Worm (Caenorhabditis elegans) whole organism, L2 larva: ENCODE data around the gene F58E6.11.

Experiments used
- C34F6.9 ChIP-seq: fragments of 150-350 bp; optimal IDR thresholded peaks from 2 replicates; lab custom pipeline; 2014; ENCODE audit warnings: missing biosample characterization, missing genetic modification characterization
- F13H6.1 ChIP-seq: sonication (generic microtip); optimal IDR thresholded peaks from 2 replicates; lab custom pipeline; 2016; ENCODE audit warnings: missing genetic modification characterization, missing compliant biosample characterization
- R02D3.7 ChIP-seq: fragments of 150-350 bp; optimal IDR thresholded peaks from 2 replicates; lab custom pipeline; 2014; ENCODE audit warnings: missing biosample characterization, missing genetic modification characterization
- Y55F3AM.14 ChIP-seq: fragments of 200-800 bp; sonication (Bioruptor generic); optimal IDR thresholded peaks from 2 replicates; lab custom pipeline; 2018; ENCODE audit warnings: mild to moderate bottlenecking, missing genetic modification characterization, missing compliant biosample characterization
- ZK546.5 ChIP-seq: sonication (generic microtip); optimal IDR thresholded peaks from 2 replicates; lab custom pipeline; 2017; ENCODE audit warnings: missing biosample characterization, missing genetic modification characterization
- aly-2 ChIP-seq: fragments of 150-350 bp; optimal IDR thresholded peaks from 2 replicates; lab custom pipeline; 2014; ENCODE audit warnings: missing biosample characterization, missing genetic modification characterization
- ama-1 ChIP-seq: fragments of 150-350 bp; optimal IDR thresholded peaks from 2 replicates; lab custom pipeline; 2018; ENCODE audit warnings: inconsistent platforms
- blmp-1 ChIP-seq: sonication (generic microtip); optimal IDR thresholded peaks from 2 replicates; lab custom pipeline; 2017; ENCODE audit warnings: missing genetic modification characterization, mild to moderate bottlenecking, missing compliant biosample characterization, antibody characterized with exemption, moderate library complexity; ENCODE audit not compliant: insufficient read depth
- ceh-16 ChIP-seq: fragments of 150-350 bp; optimal IDR thresholded peaks from 2 replicates; lab custom pipeline; 2014; ENCODE audit warnings: missing biosample characterization, missing genetic modification characterization
- ceh-82 ChIP-seq: fragments of 150-350 bp; optimal IDR thresholded peaks from 2 replicates; lab custom pipeline; 2014; ENCODE audit warnings: missing biosample characterization, missing genetic modification characterization
- crh-2 ChIP-seq: sonication (generic microtip); optimal IDR thresholded peaks from 2 replicates; lab custom pipeline; 2017; ENCODE audit warnings: missing biosample characterization, missing genetic modification characterization
- dmd-4 ChIP-seq: sonication (generic microtip); optimal IDR thresholded peaks from 2 replicates; lab custom pipeline; 2017; ENCODE audit warnings: missing biosample characterization, missing genetic modification characterization
- egl-27 ChIP-seq: sonication (generic microtip); optimal IDR thresholded peaks from 3 replicates; lab custom pipeline; 2017; ENCODE audit warnings: missing biosample characterization, missing genetic modification reagents, missing genetic modification characterization
- elt-1 ChIP-seq: fragments of 150-350 bp; optimal IDR thresholded peaks from 2 replicates; lab custom pipeline; 2014; ENCODE audit warnings: missing biosample characterization, missing genetic modification characterization
- elt-3 ChIP-seq: sonication (generic microtip); optimal IDR thresholded peaks from 2 replicates; lab custom pipeline; 2017; ENCODE audit warnings: missing biosample characterization, missing genetic modification characterization
- fos-1 ChIP-seq: fragments of 150-350 bp; optimal IDR thresholded peaks from 2 replicates; lab custom pipeline; 2014; ENCODE audit warnings: missing biosample characterization, missing genetic modification characterization
- lin-11 ChIP-seq: fragments of 150-350 bp; sonication (generic microtip); optimal IDR thresholded peaks from 2 replicates; lab custom pipeline; 2014; ENCODE audit warnings: missing biosample characterization, missing genetic modification characterization, inconsistent platforms, mixed read lengths
- lsy-2 ChIP-seq, 2 experiments: fragments of 150-350 bp in 1 of 2; sonication (generic microtip) in 1 of 2; optimal IDR thresholded peaks; 2 replicates each; lab custom pipeline; 2014 to 2017; ENCODE audit warnings: missing biosample characterization in 2 of 2, missing genetic modification characterization in 2 of 2
- mab-5 ChIP-seq: fragments of 150-350 bp; optimal IDR thresholded peaks from 2 replicates; lab custom pipeline; 2014; ENCODE audit warnings: missing biosample characterization, missing genetic modification characterization
- mbf-1 ChIP-seq: sonication (generic microtip); optimal IDR thresholded peaks from 2 replicates; lab custom pipeline; 2017; ENCODE audit warnings: missing biosample characterization, missing genetic modification characterization
- mdl-1 ChIP-seq, 2 experiments: fragments of 150-350 bp in 1 of 2; sonication (generic microtip) in 1 of 2; optimal IDR thresholded peaks; 2 replicates each; lab custom pipeline; 2017; ENCODE audit warnings: missing biosample characterization in 2 of 2, missing genetic modification characterization in 2 of 2
- nhr-10 ChIP-seq: sonication (generic microtip); optimal IDR thresholded peaks from 2 replicates; lab custom pipeline; 2017; ENCODE audit warnings: missing biosample characterization, missing genetic modification characterization
- nhr-11 ChIP-seq: fragments of 150-350 bp; optimal IDR thresholded peaks from 2 replicates; lab custom pipeline; 2014; ENCODE audit warnings: missing biosample characterization, missing genetic modification characterization
- nhr-12 ChIP-seq: fragments of 150-350 bp; optimal IDR thresholded peaks from 2 replicates; lab custom pipeline; 2014; ENCODE audit warnings: missing biosample characterization, missing genetic modification characterization
- nhr-129 ChIP-seq: fragments of 150-350 bp; optimal IDR thresholded peaks from 2 replicates; lab custom pipeline; 2014; ENCODE audit warnings: missing biosample characterization, missing genetic modification characterization
- nhr-21 ChIP-seq: fragments of 150-350 bp; optimal IDR thresholded peaks from 2 replicates; lab custom pipeline; 2014; ENCODE audit warnings: missing biosample characterization, missing genetic modification characterization
- nhr-23 ChIP-seq: fragments of 150-350 bp; optimal IDR thresholded peaks from 2 replicates; lab custom pipeline; 2014; ENCODE audit warnings: missing biosample characterization, missing genetic modification reagents, missing genetic modification characterization
- nhr-6 ChIP-seq: fragments of 150-350 bp; optimal IDR thresholded peaks from 2 replicates; lab custom pipeline; 2014; ENCODE audit warnings: missing biosample characterization, missing genetic modification characterization
- nhr-77 ChIP-seq: fragments of 150-350 bp; optimal IDR thresholded peaks from 2 replicates; lab custom pipeline; 2014; ENCODE audit warnings: missing biosample characterization, missing genetic modification characterization
- sem-4 ChIP-seq: fragments of 150-350 bp; optimal IDR thresholded peaks from 2 replicates; lab custom pipeline; 2014; ENCODE audit warnings: missing biosample characterization, missing genetic modification reagents, missing genetic modification characterization
- skn-1 ChIP-seq: sonication (generic microtip); optimal IDR thresholded peaks from 2 replicates; lab custom pipeline; 2017; ENCODE audit warnings: missing biosample characterization, missing genetic modification characterization
- sma-3 ChIP-seq: sonication (generic microtip); optimal IDR thresholded peaks from 2 replicates; lab custom pipeline; 2016; ENCODE audit warnings: missing genetic modification reagents, missing genetic modification characterization, missing compliant biosample characterization
- sma-9 ChIP-seq, 2 experiments: fragments of 150-350 bp in 1 of 2; sonication (generic microtip) in 1 of 2; optimal IDR thresholded peaks; 2 replicates each; lab custom pipeline; 2014 to 2016; ENCODE audit warnings: missing genetic modification characterization in 2 of 2, mild to moderate bottlenecking in 1 of 2, missing biosample characterization in 1 of 2, missing compliant biosample characterization in 1 of 2, missing genetic modification reagents in 1 of 2, moderate library complexity in 1 of 2
- unc-39 ChIP-seq: fragments of 150-350 bp; optimal IDR thresholded peaks from 2 replicates; lab custom pipeline; 2014; ENCODE audit warnings: missing biosample characterization, missing genetic modification characterization
- unc-55 ChIP-seq: fragments of 150-350 bp; sonication (generic microtip); optimal IDR thresholded peaks from 3 replicates; lab custom pipeline; 2014; ENCODE audit warnings: missing biosample characterization, missing genetic modification reagents, missing genetic modification characterization
- unc-62 ChIP-seq: fragments of 150-350 bp; optimal IDR thresholded peaks from 2 replicates; lab custom pipeline; 2014; ENCODE audit warnings: missing biosample characterization, missing genetic modification reagents, missing genetic modification characterization
- zag-1 ChIP-seq: fragments of 150-350 bp; optimal IDR thresholded peaks from 2 replicates; lab custom pipeline; 2014; ENCODE audit warnings: missing biosample characterization, missing genetic modification characterization
- ztf-11 ChIP-seq: sonication (generic microtip); optimal IDR thresholded peaks from 2 replicates; lab custom pipeline; 2017; ENCODE audit warnings: missing biosample characterization, missing genetic modification characterization

Gene F58E6.11

ce11 chrV:9779418-9779817, 21.6 kb upstream of the F58E6.11 start, which contains the start of gene F46B6.4:
F46B6.4 (minus strand) TSS chrV:9779518.
- no peak for TF ChIP-seq blmp-1 (tag; lab: Kevin White, UChicago)
- no peak for TF ChIP-seq lsy-2 (tag; optimal IDR thresholded peaks at IDR 0.05; lab: Kevin White, UChicago)
- TF ChIP-seq mbf-1 (tag; lab: Kevin White, UChicago), result no peak
- TF ChIP-seq unc-39 (tag; lab: Kevin White, UChicago), result no peak
- no peak for TF ChIP-seq ama-1
- no peak for TF ChIP-seq dmd-4
- no peak for TF ChIP-seq unc-62 (GFP tag; lab: Kevin White, UChicago)
- no peak for TF ChIP-seq unc-55
- no peak for TF ChIP-seq elt-1 (tag; lab: Kevin White, UChicago)
- TF ChIP-seq nhr-77 (tag; lab: Kevin White, UChicago), result no peak
- no peak for TF ChIP-seq ceh-16 (tag; lab: Kevin White, UChicago)
- no peak for TF ChIP-seq sma-3 (GFP tag; lab: Kevin White, UChicago)
- no peak for TF ChIP-seq ceh-82
- no peak for TF ChIP-seq F13H6.1 (tag; lab: Kevin White, UChicago)

- TF ChIP-seq aly-2 (no peak), ztf-11 (no peak), lsy-2 (tag; optimal IDR thresholded peaks at IDR 0.05; lab: Kevin White, UChicago) (no peak), mab-5 (tag; lab: Kevin White, UChicago) (no peak), sma-3 (GFP tag; lab: Kevin White, UChicago) (no peak), C34F6.9 (tag; lab: Kevin White, UChicago) (no peak), blmp-1 (tag; lab: Kevin White, UChicago) (no peak), nhr-10 (tag; lab: Kevin White, UChicago) (no peak), skn-1 (tag; lab: Kevin White, UChicago) (no peak), mdl-1 (tag; optimal IDR thresholded peaks at IDR 0.05; lab: Kevin White, UChicago) (no peak), nhr-11 (tag; lab: Kevin White, UChicago) (no peak)
Measured at ce11 chrV:9777645-9778044, 19.9 kb upstream of the F58E6.11 start, which contains the start of gene smg-4. smg-4 (minus strand) TSS chrV:9777745.

ce11 chrV:9775734-9776133, 17.9 kb upstream of the F58E6.11 start, which contains the start of gene F46B6.12:
F46B6.12 (minus strand) TSS chrV:9775834.
- TF ChIP-seq elt-3 (no peak), unc-55 (no peak), dmd-4 (no peak), nhr-23 (tag; lab: Kevin White, UChicago) (no peak), nhr-12 (tag; lab: Kevin White, UChicago) (no peak), ztf-11 (no peak), ama-1 (no peak), C34F6.9 (tag; lab: Kevin White, UChicago) (no peak), sma-3 (GFP tag; lab: Kevin White, UChicago) (no peak), nhr-11 (tag; lab: Kevin White, UChicago) (no peak), nhr-6 (tag; lab: Kevin White, UChicago) (no peak), lsy-2 (tag; optimal IDR thresholded peaks at IDR 0.05; lab: Kevin White, UChicago) (no peak), ceh-16 (tag; lab: Kevin White, UChicago) (no peak), nhr-129 (no peak), sma-9 (GFP tag; optimal IDR thresholded peaks at IDR 0.05; lab: Kevin White, UChicago) (no peak), sma-9 (tag; optimal IDR thresholded peaks at IDR 0.05; lab: Kevin White, UChicago) (no peak), ZK546.5 (no peak), crh-2 (no peak)
- TF ChIP-seq, all 48 proteins: peak for 0

- no peak for TF ChIP-seq sma-9 (GFP tag; optimal IDR thresholded peaks at IDR 0.05; lab: Kevin White, UChicago)
- no peak for TF ChIP-seq sma-9 (tag; optimal IDR thresholded peaks at IDR 0.05; lab: Kevin White, UChicago)
- TF ChIP-seq C34F6.9 (tag; lab: Kevin White, UChicago), result no peak
- no peak for TF ChIP-seq unc-62 (GFP tag; lab: Kevin White, UChicago)
- TF ChIP-seq ama-1, result no peak
- no peak for TF ChIP-seq R02D3.7 (tag; lab: Kevin White, UChicago)
- TF ChIP-seq Y55F3AM.14, result no peak
- TF ChIP-seq ceh-16 (tag; lab: Kevin White, UChicago), result no peak
- no peak for TF ChIP-seq sem-4 (tag; lab: Kevin White, UChicago)
- TF ChIP-seq fos-1 (tag; lab: Kevin White, UChicago), result no peak
- no peak for TF ChIP-seq crh-2
- no peak for TF ChIP-seq zag-1 (tag; lab: Kevin White, UChicago)
- TF ChIP-seq nhr-21 (tag; lab: Kevin White, UChicago), result no peak
- no peak for TF ChIP-seq egl-27 (tag; lab: Kevin White, UChicago)
- no peak for TF ChIP-seq dmd-4
- no peak for TF ChIP-seq elt-3
- TF ChIP-seq lin-11 (tag; lab: Kevin White, UChicago), result no peak
- TF ChIP-seq mbf-1 (tag; lab: Kevin White, UChicago), result no peak
Measured at ce11 chrV:9771970-9772369, 14.2 kb upstream of the F58E6.11 start, which contains the start of gene F46B6.2. F46B6.2 (plus strand) TSS chrV:9772285.
